Fruit fly (Drosophila melanogaster): ENCODE measurements around the gene CG8065.

DNA sequence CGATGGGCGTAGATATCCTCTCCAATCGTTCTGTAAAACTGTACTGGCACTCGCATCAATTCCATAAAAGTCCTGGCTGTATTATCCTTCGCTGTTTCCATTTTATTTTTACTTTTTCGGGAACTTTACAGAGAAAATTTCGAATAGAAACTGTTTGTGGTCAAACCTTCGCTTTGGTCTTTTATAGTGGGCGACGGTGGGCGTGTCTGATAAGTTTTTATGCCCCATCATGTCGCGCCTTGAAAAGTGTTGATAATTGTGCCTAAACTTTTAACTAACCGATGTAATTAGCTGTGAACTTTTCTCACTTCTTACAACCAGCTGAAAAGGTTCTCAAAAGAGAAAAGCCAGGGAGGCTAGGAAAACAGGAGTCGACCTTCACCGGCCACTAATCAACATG is 29.1 kb downstream of the CG8065 start, which contains the start of gene Or67c:
- TF ChIP-seq eg (GFP tag; IDR thresholded peaks at IDR 0.05) (no peak), Hr38 (GFP tag; optimal IDR thresholded peaks at IDR 0.05) (no peak), CG9139 (GFP tag; optimal IDR thresholded peaks at IDR 0.05) (no peak), CG6163 (GFP tag; IDR thresholded peaks at IDR 0.05) (no peak), topi (GFP tag; optimal IDR thresholded peaks at IDR 0.05) (no peak), CG3032 (tag; optimal IDR thresholded peaks at IDR 0.05) (no peak), Hr39 (GFP tag; optimal IDR thresholded peaks at IDR 0.05) (no peak)

Data from whole organism, prepupa.